Worm (Caenorhabditis elegans) whole organism, late embryonic: Measurements from ENCODE around the gene C39D10.2.

Experiments
- C08G9.2 ChIP-seq: sonication (generic microtip); optimal IDR thresholded peaks from 2 replicates; lab custom pipeline; 2016; ENCODE audit warnings: mild to moderate bottlenecking, missing genetic modification characterization, moderate library complexity, missing compliant biosample characterization
- C38D4.7 ChIP-seq: fragments of 200-800 bp; sonication (Bioruptor generic); optimal IDR thresholded peaks from 2 replicates; lab custom pipeline; 2018; ENCODE audit warnings: mild to moderate bottlenecking, missing genetic modification characterization, moderate library complexity, missing compliant biosample characterization
- F13H6.1 ChIP-seq: sonication (generic microtip); optimal IDR thresholded peaks from 2 replicates; lab custom pipeline; 2016; ENCODE audit warnings: missing genetic modification characterization, missing compliant biosample characterization
- K09A11.1 ChIP-seq: sonication (generic microtip); optimal IDR thresholded peaks from 2 replicates; lab custom pipeline; 2017; ENCODE audit warnings: antibody characterized with exemption, mild to moderate bottlenecking, missing genetic modification characterization, missing compliant biosample characterization; ENCODE audit not compliant: insufficient read depth
- ceh-14 ChIP-seq: sonication (generic microtip); optimal IDR thresholded peaks from 2 replicates; lab custom pipeline; 2016; ENCODE audit warnings: missing genotype, missing genetic modification characterization, missing compliant biosample characterization
- ceh-18 ChIP-seq: sonication (generic microtip); optimal IDR thresholded peaks from 2 replicates; lab custom pipeline; 2016; ENCODE audit warnings: missing genetic modification characterization, missing compliant biosample characterization
- ceh-19 ChIP-seq: fragments of 200-800 bp; sonication (Bioruptor generic); optimal IDR thresholded peaks from 2 replicates; lab custom pipeline; 2018; ENCODE audit warnings: mild to moderate bottlenecking, missing genetic modification characterization, missing compliant biosample characterization
- ceh-24 ChIP-seq: sonication (generic microtip); optimal IDR thresholded peaks from 2 replicates; lab custom pipeline; 2016; ENCODE audit warnings: mild to moderate bottlenecking, missing genetic modification characterization, missing compliant biosample characterization
- ceh-30 ChIP-seq: fragments of 150-350 bp; optimal IDR thresholded peaks from 2 replicates; lab custom pipeline; 2014; ENCODE audit warnings: missing biosample characterization, missing genetic modification characterization
- ceh-34 ChIP-seq: sonication (generic microtip); optimal IDR thresholded peaks from 2 replicates; lab custom pipeline; 2016; ENCODE audit warnings: mild to moderate bottlenecking, missing genetic modification characterization, missing compliant biosample characterization
- ceh-48 ChIP-seq: sonication (generic microtip); optimal IDR thresholded peaks from 2 replicates; lab custom pipeline; 2016; ENCODE audit warnings: missing genetic modification characterization, inconsistent platforms, missing compliant biosample characterization
- ceh-6 ChIP-seq: fragments of 200-800 bp; sonication (Bioruptor generic); optimal IDR thresholded peaks from 2 replicates; lab custom pipeline; 2018; ENCODE audit warnings: mild to moderate bottlenecking, missing genetic modification characterization, missing compliant biosample characterization
- ceh-9 ChIP-seq: sonication (generic microtip); optimal IDR thresholded peaks from 2 replicates; lab custom pipeline; 2016; ENCODE audit warnings: mild to moderate bottlenecking, missing genetic modification characterization, inconsistent platforms, missing compliant biosample characterization
- dmd-4 ChIP-seq: sonication (generic microtip); optimal IDR thresholded peaks from 2 replicates; lab custom pipeline; 2016; ENCODE audit warnings: borderline replicate concordance, missing genetic modification characterization, missing compliant biosample characterization
- elt-2 ChIP-seq: sonication (generic microtip); optimal IDR thresholded peaks from 2 replicates; lab custom pipeline; 2016; ENCODE audit warnings: missing genetic modification reagents, missing genetic modification characterization, missing compliant biosample characterization
- elt-4 ChIP-seq: sonication (generic microtip); optimal IDR thresholded peaks from 2 replicates; lab custom pipeline; 2016; ENCODE audit warnings: missing genetic modification characterization, missing compliant biosample characterization
- ets-4 ChIP-seq: sonication (generic microtip); optimal IDR thresholded peaks from 2 replicates; lab custom pipeline; 2016; ENCODE audit warnings: missing genetic modification characterization, missing compliant biosample characterization
- eyg-1 ChIP-seq: sonication (generic microtip); optimal IDR thresholded peaks from 2 replicates; lab custom pipeline; 2016; ENCODE audit warnings: missing genotype, missing genetic modification characterization, missing compliant biosample characterization
- gmeb-2 ChIP-seq: sonication (generic microtip); optimal IDR thresholded peaks from 2 replicates; lab custom pipeline; 2016; ENCODE audit warnings: missing genetic modification characterization, inconsistent platforms, missing compliant biosample characterization
- hlh-15 ChIP-seq: sonication (generic microtip); optimal IDR thresholded peaks from 2 replicates; lab custom pipeline; 2016; ENCODE audit warnings: missing genetic modification characterization, missing compliant biosample characterization
- hlh-30 ChIP-seq: sonication (generic microtip); optimal IDR thresholded peaks from 2 replicates; lab custom pipeline; 2017; ENCODE audit warnings: antibody characterized with exemption, missing genetic modification characterization, missing compliant biosample characterization; ENCODE audit not compliant: insufficient read depth
- hlh-8 ChIP-seq: sonication (generic microtip); optimal IDR thresholded peaks from 2 replicates; lab custom pipeline; 2016; ENCODE audit warnings: missing genotype, missing genetic modification characterization, missing compliant biosample characterization
- lin-11 ChIP-seq: fragments of 200-800 bp; sonication (Bioruptor generic); optimal IDR thresholded peaks from 2 replicates; lab custom pipeline; 2018; ENCODE audit warnings: mild to moderate bottlenecking, missing genetic modification characterization, missing compliant biosample characterization
- nfya-1 ChIP-seq: sonication (generic microtip); optimal IDR thresholded peaks from 2 replicates; lab custom pipeline; 2017; ENCODE audit warnings: missing genetic modification characterization, mild to moderate bottlenecking, missing compliant biosample characterization, antibody characterized with exemption, moderate library complexity
- nhr-11 ChIP-seq: fragments of 150-350 bp; optimal IDR thresholded peaks from 2 replicates; lab custom pipeline; 2014; ENCODE audit warnings: missing biosample characterization, missing genetic modification characterization
- nhr-232 ChIP-seq: sonication (generic microtip); optimal IDR thresholded peaks from 2 replicates; lab custom pipeline; 2016; ENCODE audit warnings: missing genetic modification characterization, missing compliant biosample characterization
- npax-4 ChIP-seq: sonication (generic microtip); optimal IDR thresholded peaks from 2 replicates; lab custom pipeline; 2016; ENCODE audit warnings: missing genetic modification characterization, missing compliant biosample characterization
- odd-2 ChIP-seq: sonication (generic microtip); optimal IDR thresholded peaks from 2 replicates; lab custom pipeline; 2017; ENCODE audit warnings: antibody characterized with exemption, mild to moderate bottlenecking, missing genetic modification characterization, missing compliant biosample characterization
- pat-9 ChIP-seq: fragments of 200-800 bp; sonication (Bioruptor generic); optimal IDR thresholded peaks from 2 replicates; lab custom pipeline; 2018; ENCODE audit warnings: mild to moderate bottlenecking, missing genetic modification characterization, moderate library complexity, missing compliant biosample characterization
- pax-1 ChIP-seq: fragments of 150-350 bp; optimal IDR thresholded peaks from 2 replicates; lab custom pipeline; 2014; ENCODE audit warnings: missing biosample characterization, missing genetic modification characterization
- pha-4 ChIP-seq: fragments of 150-350 bp; optimal IDR thresholded peaks from 2 replicates; lab custom pipeline; 2018; ENCODE audit warnings: missing biosample characterization, missing genetic modification reagents, missing genetic modification characterization
- pros-1 ChIP-seq: fragments of 150-350 bp; optimal IDR thresholded peaks from 2 replicates; lab custom pipeline; 2014; ENCODE audit warnings: missing biosample characterization, missing genetic modification reagents, missing genetic modification characterization
- sox-2 ChIP-seq: fragments of 200-800 bp; sonication (Bioruptor generic); IDR thresholded peaks from 2 replicates; pipeline ENCODE4 v1.3.6; 2022; ENCODE audit warnings: missing genetic modification reagents, missing genetic modification characterization, missing compliant biosample characterization
- unc-3 ChIP-seq, 2 experiments: fragments of 200-800 bp in 1 of 2; sonication (Bioruptor generic) in 1 of 2; sonication (generic microtip) in 1 of 2; conservative IDR thresholded peaks in 1 of 2; optimal IDR thresholded peaks in 1 of 2; 2 replicates each; pipeline versions ENCODE4 v1.3.6 to Lab custom; 2016 to 2022; ENCODE audit warnings: missing compliant biosample characterization in 2 of 2, missing genetic modification characterization in 2 of 2, missing genetic modification reagents in 1 of 2
- unc-86 ChIP-seq: sonication (generic microtip); optimal IDR thresholded peaks from 2 replicates; lab custom pipeline; 2016; ENCODE audit warnings: missing genetic modification characterization, missing compliant biosample characterization
- ztf-16 ChIP-seq: sonication (generic microtip); optimal IDR thresholded peaks from 2 replicates; lab custom pipeline; 2017; ENCODE audit warnings: missing genetic modification characterization, missing compliant biosample characterization

The C39D10.2 gene

ce11 chrX:7906430-7907014, 17.5 kb downstream of the C39D10.2 start, which contains the start of gene C39D10.1:
C39D10.1 (plus strand) TSS chrX:7906964.
- TF ChIP-seq hlh-15 (tag; lab: Kevin White, UChicago) = no peak
- TF ChIP-seq npax-4 (tag; lab: Kevin White, UChicago) = no peak
- TF ChIP-seq elt-4 (tag; lab: Kevin White, UChicago) = no peak
- TF ChIP-seq ceh-18 = no peak

ce11 chrX:7913830-7914229, 24.8 kb downstream of the C39D10.2 start, which contains the start of gene C39D10.7:
C39D10.7 (minus strand) TSS chrX:7913930.
- TF ChIP-seq pha-4 (tag; lab: Kevin White, UChicago) = no peak
- no peak for TF ChIP-seq hlh-8 (tag; lab: Kevin White, UChicago)
- TF ChIP-seq nhr-11 = no peak
- TF ChIP-seq unc-86 = no peak
- TF ChIP-seq nfya-1 (tag; lab: Kevin White, UChicago) = no peak
- TF ChIP-seq eyg-1 (tag; lab: Kevin White, UChicago) = no peak
- TF ChIP-seq ceh-14 (tag; lab: Kevin White, UChicago) = no peak
- no peak for TF ChIP-seq C38D4.7
- TF ChIP-seq odd-2 (tag; lab: Kevin White, UChicago) = no peak
- TF ChIP-seq K09A11.1 = no peak
- no peak for TF ChIP-seq pax-1 (tag; lab: Kevin White, UChicago)
- TF ChIP-seq dmd-4 = no peak

ce11 chrX:7915616-7916015, 26.6 kb downstream of the C39D10.2 start:
- TF ChIP-seq nhr-232 (no peak), ceh-6 (no peak), hlh-15 (tag; lab: Kevin White, UChicago) (no peak), pat-9 (tag; lab: Kevin White, UChicago) (no peak), ceh-30 (no peak), ceh-34 (tag; lab: Kevin White, UChicago) (no peak), ets-4 (no peak), sox-2 (no peak), eyg-1 (tag; lab: Kevin White, UChicago) (no peak), F13H6.1 (tag; lab: Kevin White, UChicago) (no peak), ceh-19 (GFP tag; lab: Kevin White, UChicago) (no peak), ceh-9 (tag; lab: Kevin White, UChicago) (no peak), pros-1 (tag; lab: Kevin White, UChicago) (no peak), ceh-48 (tag; lab: Kevin White, UChicago) (no peak), ceh-24 (tag; lab: Kevin White, UChicago) (no peak), elt-2 (no peak), pax-1 (tag; lab: Kevin White, UChicago) (no peak)
- TF ChIP-seq, all 69 proteins: peak for 0

ce11 chrX:7916076-7916475, 27.1 kb downstream of the C39D10.2 start:
- TF ChIP-seq lin-11 (tag; lab: Kevin White, UChicago) (no peak), ceh-14 (tag; lab: Kevin White, UChicago) (no peak), C08G9.2 (tag; lab: Kevin White, UChicago) (no peak), unc-3 (GFP tag; conservative IDR thresholded peaks at IDR 0.05; lab: Robert Waterston, UW) (no peak), unc-3 (tag; optimal IDR thresholded peaks at IDR 0.05; lab: Kevin White, UChicago) (no peak), gmeb-2 (tag; lab: Kevin White, UChicago) (no peak), hlh-30 (tag; lab: Kevin White, UChicago) (no peak), ztf-16 (tag; lab: Kevin White, UChicago) (no peak)
